Worm (Caenorhabditis elegans) whole organism, mixed stage, embryonic: ENCODE data around the gene K09E4.1.

Experiments used
- nhr-237 ChIP-seq: fragments of 150-350 bp; optimal IDR thresholded peaks from 2 replicates; lab custom pipeline; 2014; ENCODE audit warnings: missing biosample characterization, missing genetic modification characterization
- nhr-28 ChIP-seq: fragments of 150-350 bp; optimal IDR thresholded peaks from 2 replicates; lab custom pipeline; 2014; ENCODE audit warnings: missing biosample characterization, missing genetic modification characterization
- sptf-1 ChIP-seq: sonication (generic microtip); optimal IDR thresholded peaks from 2 replicates; lab custom pipeline; 2017; ENCODE audit warnings: mild to moderate bottlenecking, missing genetic modification characterization, moderate library complexity, missing compliant biosample characterization

- TF ChIP-seq sptf-1 (tag; lab: Kevin White, UChicago) (no peak), nhr-28 (tag; lab: Kevin White, UChicago) (no peak), nhr-237 (tag; lab: Kevin White, UChicago) (no peak)
Measured at ce11 chrII:14089796-14090372, 47.8 kb upstream of the K09E4.1 start.
